Worm (Caenorhabditis elegans) whole organism, young adult: ENCODE results near the gene T28H11.7.

ENCODE experiments used
- F37B4.10 ChIP-seq: fragments of 200-800 bp; sonication (Bioruptor generic); IDR thresholded peaks from 2 replicates; pipeline ENCODE4 v1.3.6; 2022; ENCODE audit warnings: missing genetic modification characterization, missing compliant biosample characterization
- F49E8.2 ChIP-seq: sonication (generic microtip); optimal IDR thresholded peaks from 3 replicates; lab custom pipeline; 2017; ENCODE audit warnings: missing genetic modification characterization, mild to moderate bottlenecking, missing compliant biosample characterization, antibody characterized with exemption, moderate library complexity; ENCODE audit not compliant: insufficient read depth
- ceh-100 ChIP-seq: fragments of 200-800 bp; sonication (Bioruptor generic); IDR thresholded peaks from 2 replicates; pipeline ENCODE4 v1.3.6; 2022; ENCODE audit warnings: missing genetic modification reagents, missing genetic modification characterization, missing compliant biosample characterization
- ceh-91 ChIP-seq: fragments of 200-800 bp; sonication (Bioruptor generic); IDR thresholded peaks from 2 replicates; pipeline ENCODE4 v1.3.6; 2022; ENCODE audit warnings: missing genetic modification reagents, missing genetic modification characterization, missing compliant biosample characterization
- him-1 ChIP-seq: sonication (generic microtip); optimal IDR thresholded peaks from 2 replicates; lab custom pipeline; 2016; ENCODE audit warnings: missing genotype, missing genetic modification reagents, missing genetic modification characterization, missing compliant biosample characterization
- let-526 ChIP-seq: fragments of 200-800 bp; sonication (Bioruptor generic); IDR thresholded peaks from 2 replicates; pipeline ENCODE4 v1.3.6; 2022; ENCODE audit warnings: missing genetic modification reagents, missing genetic modification characterization, missing compliant biosample characterization

DNA sequence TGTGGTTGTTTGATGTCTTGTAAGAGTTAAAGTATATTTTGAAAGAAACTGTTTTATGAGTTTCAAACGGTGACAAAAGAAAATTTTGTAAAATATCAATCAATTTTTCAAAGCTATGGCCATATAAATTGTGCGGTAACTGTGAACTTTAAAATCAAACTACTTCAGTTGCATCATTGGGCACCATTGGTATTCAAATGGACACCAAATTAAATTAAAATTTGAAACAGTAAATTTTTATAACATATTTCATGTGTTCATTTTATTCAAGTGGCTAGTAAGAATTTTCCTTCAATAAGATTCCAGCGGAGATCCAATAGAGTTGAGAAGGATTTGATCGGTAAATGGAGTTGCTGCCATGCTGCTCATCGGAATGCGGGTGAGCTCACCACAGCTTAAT lies 14.4 kb upstream of the T28H11.7 start:
- TF ChIP-seq F49E8.2 (tag; lab: Kevin White, UChicago) = no peak
- TF ChIP-seq ceh-91 = no peak
- no peak for TF ChIP-seq him-1 (tag; lab: Kevin White, UChicago)
- no peak for TF ChIP-seq F37B4.10 (GFP tag; lab: Robert Waterston, UW)
- no peak for TF ChIP-seq let-526
- no peak for TF ChIP-seq ceh-100
